Fruit fly (Drosophila melanogaster) whole organism, embryonic: ENCODE data around the gene CG4218.
A peak's percentile ranks its signal among the peaks of the same experiment; 100 is the strongest.

ENCODE experiments used
- ATbp ChIP-seq: fragments of 200-800 bp; sonication (Bioruptor generic); optimal IDR thresholded peaks from 2 replicates; lab custom pipeline; 2017; ENCODE audit warnings: missing biosample characterization, mild to moderate bottlenecking, missing genetic modification characterization, missing genetic modification reagents
- Ada2b ChIP-seq: fragments of 200-800 bp; sonication (Bioruptor generic); IDR thresholded peaks from 2 replicates; pipeline ENCODE4 v1.3.6; 2022; ENCODE audit warnings: missing biosample characterization, missing genetic modification characterization
- Adf1 ChIP-seq: fragments of 200-800 bp; sonication (Bioruptor generic); IDR thresholded peaks from 2 replicates; pipeline ENCODE4 v1.3.6; 2022; ENCODE audit warnings: missing biosample characterization, missing genetic modification characterization
- CG10209 ChIP-seq: fragments of 200-800 bp; sonication (Bioruptor generic); optimal IDR thresholded peaks from 3 replicates; lab custom pipeline; 2017; ENCODE audit warnings: missing biosample characterization, mild to moderate bottlenecking, missing genetic modification characterization, missing genetic modification reagents
- CG10267 ChIP-seq: fragments of 200-800 bp; sonication (Bioruptor generic); optimal IDR thresholded peaks from 2 replicates; lab custom pipeline; 2018; ENCODE audit warnings: missing biosample characterization, mild to moderate bottlenecking, missing genetic modification characterization, moderate library complexity
- CG10321 ChIP-seq: fragments of 200-800 bp; sonication (Bioruptor generic); IDR thresholded peaks from 2 replicates; pipeline ENCODE4 v1.3.6; 2022; ENCODE audit warnings: missing biosample characterization, missing genetic modification characterization
- CG13296 ChIP-seq: fragments of 200-800 bp; sonication (Bioruptor generic); optimal IDR thresholded peaks from 3 replicates; lab custom pipeline; 2018; ENCODE audit warnings: missing biosample characterization, mild to moderate bottlenecking, missing genetic modification characterization
- CG14441 ChIP-seq: fragments of 200-800 bp; sonication (Bioruptor generic); IDR thresholded peaks from 2 replicates; pipeline ENCODE4 v1.3.6; 2022; ENCODE audit warnings: missing biosample characterization, missing genetic modification characterization
- CG15479 ChIP-seq: fragments of 200-800 bp; sonication (Bioruptor generic); optimal IDR thresholded peaks from 3 replicates; lab custom pipeline; 2019; ENCODE audit warnings: missing biosample characterization, mild to moderate bottlenecking, missing genetic modification characterization, moderate library complexity
- CG15514 ChIP-seq: fragments of 200-800 bp; sonication (Bioruptor generic); optimal IDR thresholded peaks from 3 replicates; lab custom pipeline; 2017; ENCODE audit warnings: missing biosample characterization, missing genetic modification characterization, mild to moderate bottlenecking, moderate library complexity, missing genetic modification reagents
- CG2202 ChIP-seq: fragments of 200-800 bp; sonication (Bioruptor generic); optimal IDR thresholded peaks from 2 replicates; lab custom pipeline; 2018; ENCODE audit warnings: missing biosample characterization, mild to moderate bottlenecking, missing genetic modification characterization
- CG3065 ChIP-seq: fragments of 200-800 bp; sonication (Bioruptor generic); optimal IDR thresholded peaks from 2 replicates; lab custom pipeline; 2016; ENCODE audit warnings: missing biosample characterization, missing genetic modification characterization
- CG3407 ChIP-seq: fragments of 200-800 bp; sonication (Bioruptor generic); optimal IDR thresholded peaks from 2 replicates; lab custom pipeline; 2018; ENCODE audit warnings: missing biosample characterization, mild to moderate bottlenecking, missing genetic modification characterization
- CG34376 ChIP-seq: fragments of 200-800 bp; sonication (Bioruptor generic); optimal IDR thresholded peaks from 2 replicates; lab custom pipeline; 2018; ENCODE audit warnings: missing biosample characterization, mild to moderate bottlenecking, missing genetic modification characterization
- CG4360 ChIP-seq: fragments of 200-800 bp; sonication (Bioruptor generic); IDR thresholded peaks from 2 replicates; pipeline ENCODE4 v1.3.6; 2022; ENCODE audit warnings: missing biosample characterization, missing genetic modification characterization
- CG8359 ChIP-seq: fragments of 200-800 bp; sonication (Bioruptor generic); optimal IDR thresholded peaks from 2 replicates; lab custom pipeline; 2017; ENCODE audit warnings: missing biosample characterization, mild to moderate bottlenecking, missing genetic modification characterization, borderline replicate concordance
- CG8765 ChIP-seq: fragments of 200-800 bp; sonication (Bioruptor generic); IDR thresholded peaks from 2 replicates; pipeline ENCODE4 v1.3.6; 2022; ENCODE audit warnings: missing biosample characterization, missing genetic modification characterization
- Dek ChIP-seq: fragments of 200-800 bp; sonication (Bioruptor generic); optimal IDR thresholded peaks from 3 replicates; lab custom pipeline; 2019; ENCODE audit warnings: missing biosample characterization, mild to moderate bottlenecking, missing genetic modification characterization, moderate library complexity
- Dfd ChIP-seq, 2 experiments: fragments of >200 bp; optimal IDR thresholded peaks; 2 replicates each; lab custom pipeline; 2017; ENCODE audit warnings: missing biosample characterization in 2 of 2, missing genetic modification characterization in 2 of 2
- Elba2 ChIP-seq: fragments of 200-800 bp; sonication (Bioruptor generic); optimal IDR thresholded peaks from 3 replicates; lab custom pipeline; 2016; ENCODE audit warnings: missing biosample characterization, missing genetic modification characterization
- Hmx ChIP-seq: fragments of 200-800 bp; sonication (Bioruptor generic); optimal IDR thresholded peaks from 2 replicates; lab custom pipeline; 2016; ENCODE audit warnings: missing biosample characterization, missing genetic modification characterization
- Hsf ChIP-seq: fragments of 200-800 bp; sonication (Bioruptor generic); optimal IDR thresholded peaks from 3 replicates; lab custom pipeline; 2016; ENCODE audit warnings: missing biosample characterization, missing genetic modification characterization
- NC2α ChIP-seq: fragments of 200-800 bp; sonication (Bioruptor generic); optimal IDR thresholded peaks from 2 replicates; lab custom pipeline; 2016; ENCODE audit warnings: missing biosample characterization, missing genetic modification characterization
- Neu2 ChIP-seq: fragments of 200-800 bp; sonication (Bioruptor generic); optimal IDR thresholded peaks from 3 replicates; lab custom pipeline; 2016; ENCODE audit warnings: missing biosample characterization, missing genetic modification characterization, borderline replicate concordance
- Nf-YC ChIP-seq: fragments of 200-800 bp; optimal IDR thresholded peaks from 3 replicates; lab custom pipeline; 2019; ENCODE audit warnings: missing biosample characterization, mild to moderate bottlenecking, missing genetic modification characterization, moderate library complexity
- Pdp1 ChIP-seq, 2 experiments: fragments of 200-800 bp; sonication (Bioruptor generic); optimal IDR thresholded peaks; 3 replicates each; lab custom pipeline; 2016; ENCODE audit warnings: missing biosample characterization in 2 of 2, missing genetic modification characterization in 2 of 2, mild to moderate bottlenecking in 1 of 2, moderate library complexity in 1 of 2
- Rx ChIP-seq: fragments of 200-800 bp; sonication (Bioruptor generic); IDR thresholded peaks from 2 replicates; pipeline ENCODE4 v1.3.6; 2022; ENCODE audit warnings: missing biosample characterization, missing genetic modification characterization
- Scr ChIP-seq: fragments of 200-800 bp; sonication (Bioruptor generic); IDR thresholded peaks from 2 replicates; pipeline ENCODE4 v1.3.6; 2022; ENCODE audit warnings: missing biosample characterization, missing genetic modification characterization; ENCODE audit not compliant: partially characterized antibody
- Sin3A ChIP-seq: fragments of >200 bp; optimal IDR thresholded peaks from 2 replicates; lab custom pipeline; 2018
- Sry-β ChIP-seq: fragments of 200-800 bp; sonication (Bioruptor generic); optimal IDR thresholded peaks from 2 replicates; lab custom pipeline; 2018; ENCODE audit warnings: missing biosample characterization, mild to moderate bottlenecking, missing genetic modification characterization, moderate library complexity
- Usf ChIP-seq: fragments of 200-800 bp; sonication (Bioruptor generic); optimal IDR thresholded peaks from 2 replicates; lab custom pipeline; 2017; ENCODE audit warnings: missing genotype, missing biosample characterization, missing genetic modification characterization
- YL-1 ChIP-seq: fragments of 200-800 bp; sonication (Bioruptor generic); optimal IDR thresholded peaks from 3 replicates; lab custom pipeline; 2017; ENCODE audit warnings: missing biosample characterization, mild to moderate bottlenecking, missing genetic modification characterization
- amos ChIP-seq: fragments of 200-800 bp; sonication (Bioruptor generic); IDR thresholded peaks from 2 replicates; pipeline ENCODE4 v1.3.6; 2022; ENCODE audit warnings: missing biosample characterization, missing genetic modification characterization; ENCODE audit not compliant: partially characterized antibody
- ara ChIP-seq: fragments of 200-800 bp; sonication (Bioruptor generic); IDR thresholded peaks from 2 replicates; pipeline ENCODE4 v1.3.6; 2022; ENCODE audit warnings: missing biosample characterization, missing genetic modification characterization
- emc ChIP-seq: fragments of 200-800 bp; sonication (Bioruptor generic); optimal IDR thresholded peaks from 2 replicates; lab custom pipeline; 2016; ENCODE audit warnings: missing biosample characterization, missing genetic modification characterization
- ems ChIP-seq: fragments of 200-800 bp; sonication (Bioruptor generic); optimal IDR thresholded peaks from 3 replicates; lab custom pipeline; 2016; ENCODE audit warnings: missing biosample characterization, missing genetic modification characterization
- gcm2 ChIP-seq: fragments of 200-800 bp; sonication (Bioruptor generic); optimal IDR thresholded peaks from 2 replicates; lab custom pipeline; 2016; ENCODE audit warnings: missing biosample characterization, missing genetic modification characterization
- gsb-n ChIP-seq: fragments of 200-800 bp; sonication (Bioruptor generic); optimal IDR thresholded peaks from 3 replicates; lab custom pipeline; 2018; ENCODE audit warnings: missing biosample characterization, mild to moderate bottlenecking, missing genetic modification characterization
- inv ChIP-seq: fragments of 200-800 bp; sonication (Bioruptor generic); IDR thresholded peaks from 2 replicates; pipeline ENCODE4 v1.3.6; 2022; ENCODE audit warnings: missing biosample characterization, missing genetic modification characterization; ENCODE audit not compliant: partially characterized antibody
- jigr1 ChIP-seq: fragments of 200-800 bp; sonication (Bioruptor generic); IDR thresholded peaks from 3 replicates; pipeline ENCODE4 v1.3.6; 2022; ENCODE audit warnings: missing biosample characterization, missing genetic modification characterization
- jing ChIP-seq: fragments of 200-800 bp; sonication (Bioruptor generic); optimal IDR thresholded peaks from 2 replicates; lab custom pipeline; 2018; ENCODE audit warnings: missing biosample characterization, mild to moderate bottlenecking, missing genetic modification characterization
- lilli ChIP-seq: fragments of 200-800 bp; sonication (Bioruptor generic); optimal IDR thresholded peaks from 3 replicates; lab custom pipeline; 2016; ENCODE audit warnings: missing biosample characterization, missing genetic modification characterization
- pita ChIP-seq: fragments of 200-800 bp; sonication (Bioruptor generic); optimal IDR thresholded peaks from 2 replicates; lab custom pipeline; 2017; ENCODE audit warnings: missing biosample characterization, mild to moderate bottlenecking, missing genetic modification characterization
- ro ChIP-seq: fragments of 200-800 bp; sonication (Bioruptor generic); IDR thresholded peaks from 2 replicates; pipeline ENCODE4 v1.3.6; 2022; ENCODE audit warnings: missing biosample characterization, missing genetic modification characterization
- sob ChIP-seq: fragments of 200-800 bp; sonication (Bioruptor generic); IDR thresholded peaks from 2 replicates; pipeline ENCODE4 v1.3.6; 2022; ENCODE audit warnings: missing biosample characterization, missing genetic modification characterization
- sqz ChIP-seq: fragments of 200-800 bp; sonication (Bioruptor generic); optimal IDR thresholded peaks from 3 replicates; lab custom pipeline; 2018; ENCODE audit warnings: missing biosample characterization, mild to moderate bottlenecking, missing genetic modification characterization
- tio ChIP-seq: fragments of 200-800 bp; sonication (Bioruptor generic); optimal IDR thresholded peaks from 2 replicates; lab custom pipeline; 2017; ENCODE audit warnings: missing biosample characterization, missing genetic modification characterization, inconsistent platforms
- vnd ChIP-seq: fragments of 200-800 bp; sonication (Bioruptor generic); IDR thresholded peaks from 3 replicates; pipeline ENCODE4 v1.3.6; 2022; ENCODE audit warnings: missing biosample characterization, missing genetic modification characterization; ENCODE audit not compliant: partially characterized antibody
- z ChIP-seq: fragments of 200-800 bp; sonication (Bioruptor generic); IDR thresholded peaks from 3 replicates; pipeline ENCODE4 v1.3.6; 2022; ENCODE audit warnings: missing biosample characterization, missing genetic modification characterization

CG4218 gene

DNA sequence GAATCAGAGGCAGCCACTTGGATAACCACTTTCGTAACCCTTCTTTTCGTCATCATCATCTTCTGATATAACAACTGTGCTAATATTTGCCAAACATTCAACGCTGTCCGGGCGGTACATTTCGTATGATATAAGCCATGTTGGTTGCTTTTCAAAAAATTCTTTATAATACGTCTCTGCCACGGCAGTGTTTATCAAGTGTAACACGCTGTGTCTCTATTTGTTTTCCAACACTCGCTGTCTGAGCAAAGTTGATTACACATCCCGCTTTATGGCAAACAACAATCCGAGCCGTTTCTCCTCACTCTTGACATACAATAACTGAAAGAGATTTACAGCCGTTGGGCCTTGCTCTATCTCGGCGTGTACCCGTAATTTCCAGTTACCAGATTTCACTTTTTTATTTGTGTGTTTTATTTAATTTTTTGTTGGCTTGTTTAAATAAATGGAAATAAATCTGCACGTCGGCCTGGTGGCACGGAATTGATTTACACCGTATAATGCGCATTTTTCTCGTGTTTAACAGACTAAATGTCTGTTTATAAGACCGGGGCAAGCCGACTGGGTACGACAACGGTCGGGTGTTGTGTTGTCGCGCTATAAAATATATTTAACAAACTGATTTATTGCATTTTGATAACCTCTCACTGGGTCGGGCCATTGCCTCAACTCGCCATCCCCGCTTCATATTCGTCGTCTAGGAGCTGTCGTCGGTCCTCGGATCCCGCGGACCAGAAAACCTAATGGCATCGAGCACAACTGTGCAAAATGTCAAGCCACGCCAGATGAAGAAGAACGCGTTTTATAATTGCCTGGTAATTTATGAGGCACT, 43.7 kb downstream of the CG4218 start (continued):
- TF ChIP-seq gcm2 (GFP tag; lab: Kevin White, UChicago) (peak; percentile 77), jigr1 (no peak), ATbp (GFP tag; lab: Kevin White, UChicago) (peak; percentile 97), ara (GFP tag; lab: Robert Waterston, UW) (peak; percentile 80), sob (GFP tag; lab: Robert Waterston, UW) (peak; percentile 82), amos (no peak), Dfd (GFP tag; optimal IDR thresholded peaks at IDR 0.05; lab: Kevin White, UChicago) (no peak), CG2202 (tag; lab: Kevin White, UChicago) (peak; percentile 94), Dek (tag; lab: Kevin White, UChicago) (peak; percentile 65), CG13296 (GFP tag; lab: Kevin White, UChicago) (peak; percentile 83), tio (GFP tag; lab: Kevin White, UChicago) (peak; percentile 84), vnd (GFP tag; lab: Robert Waterston, UW) (no peak), gsb-n (peak; percentile 91), Hmx (GFP tag; lab: Kevin White, UChicago) (no peak), Pdp1 (GFP tag; optimal IDR thresholded peaks at IDR 0.05; lab: Kevin White, UChicago) (peak; percentile 86 to 87), lilli (GFP tag; lab: Kevin White, UChicago) (peak; percentile 46), CG3065 (GFP tag; lab: Kevin White, UChicago) (peak; percentile 76), sqz (GFP tag; lab: Kevin White, UChicago) (peak; percentile 89), pita (no peak), Scr (no peak), CG4360 (GFP tag; lab: Robert Waterston, UW) (peak; percentile 63; the same call in 1 of the 2 replicates), inv (GFP tag; lab: Robert Waterston, UW) (no peak), Adf1 (peak; percentile 61; the same call in 1 of the 2 replicates), CG15479 (peak; percentile 63), CG10321 (GFP tag; lab: Robert Waterston, UW) (peak; percentile 73), Hsf (GFP tag; lab: Kevin White, UChicago) (peak; percentile 81), NC2α (peak; percentile 95), jing (peak; percentile 69), CG15514 (GFP tag; lab: Kevin White, UChicago) (peak; percentile 86), Sry-β (peak; percentile 49), CG3407 (GFP tag; lab: Kevin White, UChicago) (peak; percentile 97), emc (GFP tag; lab: Kevin White, UChicago) (peak; percentile 46), Neu2 (GFP tag; lab: Kevin White, UChicago) (no peak), CG8765 (no peak), z (GFP tag; lab: Robert Waterston, UW) (peak; percentile 66; the same call in 2 of the 3 replicates), Elba2 (GFP tag; lab: Kevin White, UChicago) (peak; percentile 29), Rx (GFP tag; lab: Robert Waterston, UW) (0 out of 2 replicates have a peak, but pooled peaks have one; percentile 13), YL-1 (peak; percentile 90), CG10209 (GFP tag; lab: Kevin White, UChicago) (peak; percentile 94), ro (GFP tag; lab: Robert Waterston, UW) (peak; percentile 55; the same call in 1 of the 2 replicates), ems (GFP tag; lab: Kevin White, UChicago) (peak; percentile 72), CG8359 (GFP tag; lab: Kevin White, UChicago) (peak; percentile 82), CG34376 (GFP tag; lab: Kevin White, UChicago) (peak; percentile 51), CG10267 (peak; percentile 73), Ada2b (GFP tag; lab: Robert Waterston, UW) (no peak), Sin3A (lab: Kevin White, UChicago) (no peak), Usf (GFP tag; lab: Kevin White, UChicago) (peak; percentile 49), CG14441 (GFP tag; lab: Robert Waterston, UW) (peak; percentile 65), Nf-YC (tag; lab: Kevin White, UChicago) (no peak)
